Fruit fly (Drosophila melanogaster): ENCODE measurements around the gene Paip2.
A peak's percentile ranks its signal among the peaks of the same experiment; 100 is the strongest.

Paip2 gene

DNA sequence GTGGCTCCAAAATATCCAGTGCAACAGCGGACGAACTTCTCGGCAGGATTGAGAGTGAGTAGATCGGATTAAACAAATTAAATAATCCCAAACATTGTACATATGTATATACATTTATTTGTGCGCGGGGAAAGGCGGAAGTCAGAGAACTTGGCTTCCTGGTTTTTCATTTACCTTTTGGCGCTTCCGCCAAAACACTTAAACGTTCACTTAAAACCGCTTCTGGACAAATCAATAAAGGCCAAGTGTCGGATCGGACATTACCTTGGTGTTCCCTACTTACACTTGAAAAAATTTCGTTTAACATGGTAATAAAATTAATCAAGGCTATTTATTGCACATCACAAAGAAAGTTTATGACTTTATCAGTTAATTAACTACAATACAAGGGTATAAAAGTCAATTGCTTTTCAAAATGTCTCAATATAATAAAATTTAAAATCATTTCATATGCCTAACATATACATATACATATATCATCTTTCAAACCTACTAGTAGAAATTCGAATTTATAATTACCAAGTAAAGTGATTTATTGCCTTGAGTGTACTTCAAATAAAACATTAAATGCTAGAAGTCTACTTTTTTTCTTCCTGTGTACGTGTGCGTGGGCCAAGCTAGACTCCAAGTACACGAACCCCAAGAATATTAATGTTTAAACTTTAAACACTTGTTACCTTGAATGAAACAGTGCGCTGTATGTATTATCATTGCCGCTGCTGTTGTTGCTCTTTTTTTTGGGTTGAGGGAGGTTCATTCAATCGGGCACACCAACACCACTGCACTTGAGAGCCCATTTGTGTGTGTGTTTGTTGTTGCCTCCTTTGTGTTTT lies 958 bp downstream of the Paip2 start (continued):
- TF ChIP-seq CG10462 (GFP tag; optimal IDR thresholded peaks at IDR 0.05) (peak; percentile 19), CG5245 (GFP tag; optimal IDR thresholded peaks at IDR 0.05) (peak; percentile 17), tap (tag; optimal IDR thresholded peaks at IDR 0.05) (peak; percentile 61), Ssrp (tag; optimal IDR thresholded peaks at IDR 0.05) (peak; percentile 50), Vsx1 (GFP tag; optimal IDR thresholded peaks at IDR 0.05) (peak; percentile 32), gem (tag; optimal IDR thresholded peaks at IDR 0.05) (peak; percentile 86), ase (GFP tag; IDR thresholded peaks at IDR 0.05) (no peak; the same call in 2 of the 3 replicates), HLH54F (GFP tag; optimal IDR thresholded peaks at IDR 0.05) (peak; percentile 4), nom (GFP tag; optimal IDR thresholded peaks at IDR 0.05) (peak; percentile 3), corto (GFP tag; optimal IDR thresholded peaks at IDR 0.05) (no peak), otp (GFP tag; IDR thresholded peaks at IDR 0.05) (no peak), ERR (GFP tag; optimal IDR thresholded peaks at IDR 0.05) (no peak), zen2 (GFP tag; IDR thresholded peaks at IDR 0.05; ENCODE audit: partially characterized antibody) (no peak), CG4854 (GFP tag; optimal IDR thresholded peaks at IDR 0.05) (no peak), nerfin-1 (tag; optimal IDR thresholded peaks at IDR 0.05) (peak; percentile 59), Rfx (GFP tag; IDR thresholded peaks at IDR 0.05) (peak; percentile 69), dmrt99B (tag; optimal IDR thresholded peaks at IDR 0.05) (peak; percentile 78), CG3281 (GFP tag; optimal IDR thresholded peaks at IDR 0.05) (peak; percentile 78), rib (GFP tag; IDR thresholded peaks at IDR 0.05) (no peak), CG14710 (tag; optimal IDR thresholded peaks at IDR 0.05) (peak; percentile 59), al (GFP tag; IDR thresholded peaks at IDR 0.05) (0 out of 2 replicates have a peak, but pooled peaks have one; percentile 27), tx (GFP tag; optimal IDR thresholded peaks at IDR 0.05) (no peak), cg (GFP tag; optimal IDR thresholded peaks at IDR 0.05) (no peak), sens (GFP tag) (peak; percentile 80), kay (GFP tag; optimal IDR thresholded peaks at IDR 0.05) (peak; percentile 13), CoRest (tag; optimal IDR thresholded peaks at IDR 0.05) (peak; percentile 83), CG18011 (GFP tag; optimal IDR thresholded peaks at IDR 0.05) (peak; percentile 9), nerfin-2 (GFP tag; IDR thresholded peaks at IDR 0.05; ENCODE audit: partially characterized antibody) (no peak), chinmo (GFP tag; IDR thresholded peaks at IDR 0.05; ENCODE audit: partially characterized antibody) (peak; percentile 70; the same call in 1 of the 4 replicates), twi (tag; optimal IDR thresholded peaks at IDR 0.05) (no peak), Sin3A (optimal IDR thresholded peaks at IDR 0.05) (no peak), H15 (GFP tag; IDR thresholded peaks at IDR 0.05) (no peak), pfk (GFP tag; optimal IDR thresholded peaks at IDR 0.05) (no peak), C15 (GFP tag; IDR thresholded peaks at IDR 0.05) (no peak), NC2α (GFP tag; optimal IDR thresholded peaks at IDR 0.05) (no peak), CG8924 (tag; optimal IDR thresholded peaks at IDR 0.05) (peak; percentile 59), CG18262 (tag; optimal IDR thresholded peaks at IDR 0.05) (peak; percentile 77), tgo (GFP tag; IDR thresholded peaks at IDR 0.05) (peak; percentile 57; the same call in 1 of the 3 replicates), NfI (GFP tag; optimal IDR thresholded peaks at IDR 0.05) (peak; percentile 41), salm (tag; optimal IDR thresholded peaks at IDR 0.05) (peak; percentile 7), Usf (GFP tag; optimal IDR thresholded peaks at IDR 0.05) (peak; percentile 17), slp2 (GFP tag; optimal IDR thresholded peaks at IDR 0.05) (no peak), Dbx (GFP tag; IDR thresholded peaks at IDR 0.05) (0 out of 3 replicates have a peak, but pooled peaks have one; percentile 15), fd96Cb (tag; optimal IDR thresholded peaks at IDR 0.05) (peak; percentile 51), CG30431 (GFP tag; optimal IDR thresholded peaks at IDR 0.05) (no peak), Taf1 (GFP tag; IDR thresholded peaks at IDR 0.05) (no peak), CG17612 (GFP tag; IDR thresholded peaks at IDR 0.05) (no peak), CG2889 (GFP tag; IDR thresholded peaks at IDR 0.05) (no peak), MBD-R2 (GFP tag; IDR thresholded peaks at IDR 0.05) (no peak; the same call in 1 of the 2 replicates)
